Worm (Caenorhabditis elegans): Measurements from ENCODE around the gene cal-3.

Gene cal-3

ce11 chrIV:3812812-3813211 is 22.2 kb downstream of the cal-3 start:
- TF ChIP-seq scrt-1 (GFP tag; IDR thresholded peaks at IDR 0.05) (no peak), B0310.2 (tag; optimal IDR thresholded peaks at IDR 0.05) (no peak), hnd-1 (tag; optimal IDR thresholded peaks at IDR 0.05) (no peak), ceh-36 (tag; optimal IDR thresholded peaks at IDR 0.05) (no peak), sea-1 (GFP tag; conservative IDR thresholded peaks at IDR 0.05) (no peak), tbx-37 (GFP tag; conservative IDR thresholded peaks at IDR 0.05) (no peak), F13C5.2 (tag; optimal IDR thresholded peaks at IDR 0.05) (no peak)

DNA sequence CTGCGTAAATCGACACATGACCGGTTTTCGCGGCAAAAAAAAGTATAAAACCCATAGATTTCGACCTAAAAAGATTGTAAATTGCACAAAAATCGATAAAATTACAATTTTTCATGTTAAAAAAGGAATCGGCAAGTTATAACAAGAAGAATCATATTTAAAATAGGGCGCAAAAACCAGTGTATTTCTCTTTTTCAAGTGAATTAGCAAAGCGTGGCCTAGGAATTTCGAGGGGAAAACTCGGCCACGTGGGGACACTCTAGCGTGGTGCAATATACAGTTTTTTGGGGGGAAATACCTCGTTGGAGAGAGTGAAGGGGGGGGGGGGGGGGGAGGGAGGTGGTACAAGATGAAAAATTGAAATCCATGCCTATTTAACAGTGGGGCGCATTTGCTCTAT is 27.4 kb downstream of the cal-3 start:
- no peak for TF ChIP-seq scrt-1 (GFP tag; IDR thresholded peaks at IDR 0.05)
- TF ChIP-seq pes-1 (GFP tag; IDR thresholded peaks at IDR 0.05), result peak; percentile 55
- peak; percentile 65 for TF ChIP-seq hmg-4 (GFP tag; optimal IDR thresholded peaks at IDR 0.05)
- TF ChIP-seq sea-1 (GFP tag; conservative IDR thresholded peaks at IDR 0.05), result no peak
- no peak for TF ChIP-seq F13C5.2 (tag; optimal IDR thresholded peaks at IDR 0.05)
- no peak for TF ChIP-seq tbx-11 (GFP tag; IDR thresholded peaks at IDR 0.05)
- no peak for TF ChIP-seq aly-1 (tag; optimal IDR thresholded peaks at IDR 0.05)

- TF ChIP-seq F13C5.2 (tag; optimal IDR thresholded peaks at IDR 0.05) (no peak), hnd-1 (tag; optimal IDR thresholded peaks at IDR 0.05) (no peak), scrt-1 (GFP tag; IDR thresholded peaks at IDR 0.05) (no peak), sea-1 (GFP tag; conservative IDR thresholded peaks at IDR 0.05) (no peak), tra-4 (tag; optimal IDR thresholded peaks at IDR 0.05) (no peak), ceh-36 (tag; optimal IDR thresholded peaks at IDR 0.05) (no peak), hmg-4 (GFP tag; optimal IDR thresholded peaks at IDR 0.05) (no peak)
These were observed 27.9 kb downstream of the cal-3 start, which contains the start of gene M02B7.7 for ce11 chrIV:3807092-3807491. Gene M02B7.7, minus strand, starts transcription at chrIV:3807192.

DNA sequence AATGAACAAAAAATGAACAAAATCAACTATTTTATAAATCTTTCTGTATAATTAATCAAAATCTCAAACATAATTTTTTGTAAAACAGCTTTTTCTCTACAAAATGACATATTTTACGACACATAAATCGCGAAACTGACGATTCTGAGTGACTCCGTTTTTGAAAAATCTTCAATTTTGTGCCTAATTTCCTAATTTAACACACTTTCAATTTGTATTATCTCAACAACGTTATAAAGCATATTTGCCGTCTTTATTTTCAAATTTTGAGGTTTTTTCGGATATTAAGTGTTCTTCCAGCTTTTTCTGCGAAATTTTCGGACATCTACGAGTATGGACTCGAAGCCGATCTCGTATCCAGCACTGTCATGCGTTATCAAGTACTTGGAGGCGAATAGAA is 29.7 kb downstream of the cal-3 start, which contains the start of gene fbxc-47:
Gene fbxc-47, plus strand, starts transcription at position 301 of the 400 bp plus-strand sequence.
- TF ChIP-seq ama-1 (optimal IDR thresholded peaks at IDR 0.05), result no peak

ce11 chrIV:3803252-3803651 is 31.7 kb downstream of the cal-3 start, which contains the start of the genes algn-14 and M02B7.2:
Gene algn-14, minus strand, starts transcription at chrIV:3803426.
Gene M02B7.2, plus strand, starts transcription at chrIV:3803581.
- no peak for TF ChIP-seq tbx-11 (GFP tag; IDR thresholded peaks at IDR 0.05)
- TF ChIP-seq scrt-1 (GFP tag; IDR thresholded peaks at IDR 0.05), result no peak
- TF ChIP-seq pes-1 (GFP tag; IDR thresholded peaks at IDR 0.05), result peak; percentile 50; the same call in 1 of the 2 replicates
- no peak for TF ChIP-seq ceh-13 (GFP tag; optimal IDR thresholded peaks at IDR 0.05)
- peak; percentile 63; the same call in 1 of the 2 replicates for TF ChIP-seq tbx-37 (GFP tag; conservative IDR thresholded peaks at IDR 0.05)
- no peak for TF ChIP-seq F13C5.2 (tag; optimal IDR thresholded peaks at IDR 0.05)
- no peak for TF ChIP-seq hnd-1 (tag; optimal IDR thresholded peaks at IDR 0.05)

- TF ChIP-seq hmg-4 (GFP tag; optimal IDR thresholded peaks at IDR 0.05) (no peak), ceh-36 (tag; optimal IDR thresholded peaks at IDR 0.05) (no peak), B0310.2 (tag; optimal IDR thresholded peaks at IDR 0.05) (no peak), ama-1 (optimal IDR thresholded peaks at IDR 0.05) (no peak), hmbx-1 (tag; optimal IDR thresholded peaks at IDR 0.05) (no peak), scrt-1 (GFP tag; IDR thresholded peaks at IDR 0.05) (no peak), tbx-37 (GFP tag; conservative IDR thresholded peaks at IDR 0.05) (no peak), tra-4 (tag; optimal IDR thresholded peaks at IDR 0.05) (no peak), aly-1 (tag; optimal IDR thresholded peaks at IDR 0.05) (no peak), F13C5.2 (tag; optimal IDR thresholded peaks at IDR 0.05) (no peak)
These were observed 34.0 kb downstream of the cal-3 start, which contains the start of gene osm-3 for ce11 chrIV:3800952-3801351. Gene osm-3, minus strand, starts transcription at chrIV:3801052.

DNA sequence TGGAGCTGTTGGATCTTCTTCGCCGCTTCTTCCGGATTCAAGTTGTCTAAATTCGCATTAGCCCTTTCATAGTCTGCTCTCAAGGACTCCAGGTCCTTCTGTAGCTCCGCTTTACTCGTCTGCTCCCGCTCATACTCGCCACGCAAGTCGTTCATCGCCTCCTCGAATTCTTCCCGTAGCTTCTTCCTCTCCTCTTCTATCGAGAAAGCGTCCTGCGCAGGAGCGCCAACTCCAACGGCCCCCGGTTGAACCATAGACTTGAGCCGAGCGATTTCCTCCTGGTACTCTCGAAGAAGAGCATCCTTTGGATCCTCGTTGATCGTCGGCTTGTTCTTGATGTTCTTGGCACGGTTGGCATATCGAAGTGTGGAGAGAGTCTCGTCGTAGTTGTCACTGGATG is 37.5 kb downstream of the cal-3 start:
- no peak for TF ChIP-seq aly-1 (tag; optimal IDR thresholded peaks at IDR 0.05)
- TF ChIP-seq sea-1 (GFP tag; conservative IDR thresholded peaks at IDR 0.05), result no peak
- no peak for TF ChIP-seq scrt-1 (GFP tag; IDR thresholded peaks at IDR 0.05)
- TF ChIP-seq tra-4 (tag; optimal IDR thresholded peaks at IDR 0.05), result no peak
- TF ChIP-seq hmg-4 (GFP tag; optimal IDR thresholded peaks at IDR 0.05), result no peak
- no peak for TF ChIP-seq ceh-36 (tag; optimal IDR thresholded peaks at IDR 0.05)
- no peak for TF ChIP-seq F13C5.2 (tag; optimal IDR thresholded peaks at IDR 0.05)

ce11 chrIV:3794437-3794836 is 40.5 kb downstream of the cal-3 start, which contains the start of gene K09B3.1:
Gene K09B3.1, plus strand, starts transcription at chrIV:3794737.
- TF ChIP-seq tbx-11 (GFP tag; IDR thresholded peaks at IDR 0.05) (no peak), tbx-37 (GFP tag; conservative IDR thresholded peaks at IDR 0.05) (no peak), F13C5.2 (tag; optimal IDR thresholded peaks at IDR 0.05) (no peak), ceh-36 (tag; optimal IDR thresholded peaks at IDR 0.05) (no peak), hnd-1 (tag; optimal IDR thresholded peaks at IDR 0.05) (no peak), sea-1 (GFP tag; conservative IDR thresholded peaks at IDR 0.05) (no peak), flt-1 (GFP tag; IDR thresholded peaks at IDR 0.05) (no peak), hmbx-1 (tag; optimal IDR thresholded peaks at IDR 0.05) (no peak), scrt-1 (GFP tag; IDR thresholded peaks at IDR 0.05) (no peak), B0310.2 (tag; optimal IDR thresholded peaks at IDR 0.05) (no peak), tra-4 (tag; optimal IDR thresholded peaks at IDR 0.05) (no peak), hmg-4 (GFP tag; optimal IDR thresholded peaks at IDR 0.05) (no peak), ama-1 (optimal IDR thresholded peaks at IDR 0.05) (no peak), ceh-13 (GFP tag; optimal IDR thresholded peaks at IDR 0.05) (no peak), ets-7 (tag; optimal IDR thresholded peaks at IDR 0.05) (no peak), aly-1 (tag; optimal IDR thresholded peaks at IDR 0.05) (no peak)

DNA sequence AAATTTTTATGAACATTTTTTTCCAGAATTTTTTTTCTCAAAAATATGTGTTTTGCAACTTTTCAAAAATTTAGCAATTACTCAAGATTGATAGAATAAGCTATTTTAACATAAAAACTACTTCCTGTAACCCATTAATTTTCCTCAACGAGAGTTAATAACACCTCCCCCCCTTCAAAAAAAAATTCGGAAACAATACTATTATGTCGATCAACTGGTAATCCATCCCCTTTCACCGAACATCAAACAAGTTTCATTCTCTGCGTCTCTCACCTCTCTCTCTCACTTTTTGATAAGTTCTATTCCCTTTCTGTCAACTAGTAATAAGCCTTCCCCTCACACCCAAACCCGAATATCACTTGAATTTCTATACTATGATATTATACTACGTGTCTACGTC is 51.1 kb downstream of the cal-3 start, which contains the start of gene glct-6:
Gene glct-6, plus strand, starts transcription at position 301 of the 400 bp plus-strand sequence.
- TF ChIP-seq flt-1 (GFP tag; IDR thresholded peaks at IDR 0.05) (no peak), hmg-4 (GFP tag; optimal IDR thresholded peaks at IDR 0.05) (no peak), tra-4 (tag; optimal IDR thresholded peaks at IDR 0.05) (no peak), scrt-1 (GFP tag; IDR thresholded peaks at IDR 0.05) (no peak), ets-7 (tag; optimal IDR thresholded peaks at IDR 0.05) (no peak), hnd-1 (tag; optimal IDR thresholded peaks at IDR 0.05) (no peak), B0310.2 (tag; optimal IDR thresholded peaks at IDR 0.05) (no peak), ama-1 (optimal IDR thresholded peaks at IDR 0.05) (no peak), ceh-13 (GFP tag; optimal IDR thresholded peaks at IDR 0.05) (no peak), pes-1 (GFP tag; IDR thresholded peaks at IDR 0.05) (no peak), aly-1 (tag; optimal IDR thresholded peaks at IDR 0.05) (no peak)

Data from whole organism, early embryonic.